Fruit fly (Drosophila melanogaster): ENCODE data around the gene Ulp1.
A peak's percentile ranks its signal among the peaks of the same experiment; 100 is the strongest.

Ulp1 gene

DNA sequence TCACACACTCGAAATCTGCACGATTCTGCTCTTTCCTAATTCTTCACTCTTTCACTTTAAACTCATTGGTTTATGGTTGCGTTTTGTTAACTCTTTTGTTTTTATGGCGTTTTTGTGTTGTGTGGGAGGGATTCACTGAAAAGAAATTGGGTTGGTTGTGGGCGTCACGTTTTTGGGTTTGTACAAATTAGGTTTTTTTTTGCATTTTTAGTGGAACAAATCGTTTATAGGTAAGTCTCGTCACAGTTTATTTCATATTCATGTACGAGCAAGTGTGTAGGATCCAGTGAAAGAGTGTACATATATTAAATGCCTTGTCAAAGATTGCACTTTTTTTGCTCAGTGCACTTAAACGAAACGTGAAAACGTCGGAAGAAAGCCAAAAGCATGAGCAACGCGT, 43.3 kb downstream of the Ulp1 start (continued):
- TF ChIP-seq wek (GFP tag; optimal IDR thresholded peaks at IDR 0.05), result no peak
- TF ChIP-seq CG18599 (GFP tag; optimal IDR thresholded peaks at IDR 0.05), result no peak
- TF ChIP-seq CG3726 (GFP tag; IDR thresholded peaks at IDR 0.05), result no peak
- TF ChIP-seq CG12155 (GFP tag; optimal IDR thresholded peaks at IDR 0.05), result peak; percentile 14
- no peak for TF ChIP-seq CG5953 (GFP tag; IDR thresholded peaks at IDR 0.05)
- peak in 1 of 2 experiments; percentile 89 for TF ChIP-seq eve (GFP tag; optimal IDR thresholded peaks at IDR 0.05)
- no peak for TF ChIP-seq dm (GFP tag; optimal IDR thresholded peaks at IDR 0.05)
- peak; percentile 39 for TF ChIP-seq CG2120 (GFP tag; optimal IDR thresholded peaks at IDR 0.05)
- TF ChIP-seq PHDP (tag; optimal IDR thresholded peaks at IDR 0.05), result peak; percentile 15
- no peak for TF ChIP-seq usp (GFP tag; optimal IDR thresholded peaks at IDR 0.05)
- TF ChIP-seq CG10147 (GFP tag; optimal IDR thresholded peaks at IDR 0.05), result no peak
- peak; percentile 33 for TF ChIP-seq CG7786 (GFP tag; optimal IDR thresholded peaks at IDR 0.05)
- TF ChIP-seq grn (GFP tag; optimal IDR thresholded peaks at IDR 0.05), result no peak
- peak; percentile 10 for TF ChIP-seq HLH54F (GFP tag; optimal IDR thresholded peaks at IDR 0.05)
- no peak for TF ChIP-seq CG10274 (GFP tag; optimal IDR thresholded peaks at IDR 0.05)
- no peak for TF ChIP-seq aop (GFP tag; IDR thresholded peaks at IDR 0.05)
- no peak for TF ChIP-seq CG12104 (GFP tag; optimal IDR thresholded peaks at IDR 0.05)
- no peak for TF ChIP-seq Hr39 (optimal IDR thresholded peaks at IDR 0.05)
- no peak for TF ChIP-seq caup (GFP tag; optimal IDR thresholded peaks at IDR 0.05; ENCODE audit: severe bottlenecking)
- TF ChIP-seq CG4328 (GFP tag; optimal IDR thresholded peaks at IDR 0.05), result no peak
- TF ChIP-seq CG6813 (GFP tag; optimal IDR thresholded peaks at IDR 0.05), result no peak
- TF ChIP-seq chn (GFP tag; optimal IDR thresholded peaks at IDR 0.05), result no peak
- no peak for TF ChIP-seq gro (GFP tag; optimal IDR thresholded peaks at IDR 0.05)
- no peak for TF ChIP-seq odd (GFP tag; optimal IDR thresholded peaks at IDR 0.05)
- no peak for TF ChIP-seq trem (tag; optimal IDR thresholded peaks at IDR 0.05)
- no peak for TF ChIP-seq Atf-2 (GFP tag; optimal IDR thresholded peaks at IDR 0.05)
- TF ChIP-seq CG10565 (GFP tag; optimal IDR thresholded peaks at IDR 0.05), result no peak
- no peak for TF ChIP-seq dan (GFP tag; IDR thresholded peaks at IDR 0.05)
- TF ChIP-seq lola (GFP tag; optimal IDR thresholded peaks at IDR 0.05), result no peak
- no peak for TF ChIP-seq pzg (GFP tag; optimal IDR thresholded peaks at IDR 0.05)
- TF ChIP-seq CG9609 (GFP tag; optimal IDR thresholded peaks at IDR 0.05), result peak; percentile 38
- no peak for TF ChIP-seq otp (GFP tag; IDR thresholded peaks at IDR 0.05)
- peak; percentile 7 for TF ChIP-seq CG12391 (tag; optimal IDR thresholded peaks at IDR 0.05)
- TF ChIP-seq HLH3B (GFP tag; IDR thresholded peaks at IDR 0.05), result peak; percentile 19; the same call in 1 of the 2 replicates
- TF ChIP-seq CG11093 (GFP tag; IDR thresholded peaks at IDR 0.05), result 0 out of 3 replicates have a peak, but pooled peaks have one; percentile 19
- TF ChIP-seq CG11398 (GFP tag; optimal IDR thresholded peaks at IDR 0.05), result no peak
- TF ChIP-seq pum (GFP tag; optimal IDR thresholded peaks at IDR 0.05), result peak; percentile 15
- no peak for TF ChIP-seq cas (GFP tag; IDR thresholded peaks at IDR 0.05)
- TF ChIP-seq Xrp1 (GFP tag; IDR thresholded peaks at IDR 0.05), result 0 out of 2 replicates have a peak, but pooled peaks have one; percentile 10
- no peak for TF ChIP-seq Mes4 (GFP tag; optimal IDR thresholded peaks at IDR 0.05)
- no peak for TF ChIP-seq Scr (GFP tag; IDR thresholded peaks at IDR 0.05; ENCODE audit: partially characterized antibody)
- TF ChIP-seq bbx (GFP tag; IDR thresholded peaks at IDR 0.05; ENCODE audit: partially characterized antibody), result no peak
- TF ChIP-seq CG3838 (GFP tag; optimal IDR thresholded peaks at IDR 0.05), result no peak
- TF ChIP-seq ci (GFP tag; IDR thresholded peaks at IDR 0.05), result no peak
- no peak for TF ChIP-seq scrt (GFP tag; optimal IDR thresholded peaks at IDR 0.05)
- TF ChIP-seq vnd (GFP tag; IDR thresholded peaks at IDR 0.05; ENCODE audit: partially characterized antibody), result no peak
- peak; percentile 17 for TF ChIP-seq slp2 (GFP tag; optimal IDR thresholded peaks at IDR 0.05)
- no peak for TF ChIP-seq tll (GFP tag; optimal IDR thresholded peaks at IDR 0.05)
- no peak for TF ChIP-seq CG14441 (GFP tag; IDR thresholded peaks at IDR 0.05)
- TF ChIP-seq CG11504 (tag; optimal IDR thresholded peaks at IDR 0.05), result peak; percentile 60
- no peak for TF ChIP-seq CG8765 (GFP tag; IDR thresholded peaks at IDR 0.05)
- TF ChIP-seq CG13296 (GFP tag; optimal IDR thresholded peaks at IDR 0.05), result no peak

All from whole organism, embryonic.